Fruit fly (Drosophila melanogaster): ENCODE measurements around the gene FucT6.

Gene FucT6

DNA sequence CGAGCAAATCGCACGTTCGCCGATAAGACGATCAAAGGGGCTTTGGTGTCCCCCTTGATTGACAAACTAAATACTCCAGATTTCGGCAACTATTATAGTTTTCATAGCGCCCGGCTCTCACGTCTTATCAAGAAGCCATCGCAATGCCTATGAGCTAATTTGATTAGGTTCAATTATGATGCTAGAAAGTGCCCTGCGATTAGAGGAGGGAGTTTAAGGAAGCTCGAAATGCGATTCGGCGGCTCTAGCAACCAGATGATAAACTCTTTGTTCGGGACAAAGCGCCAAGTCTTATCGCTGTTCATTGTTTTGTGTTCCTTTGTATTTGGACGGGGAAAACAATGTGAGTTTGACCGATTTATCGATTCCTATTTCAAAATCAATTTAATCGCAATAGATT lies 8.1 kb upstream of the FucT6 start:
- TF ChIP-seq Taf1 (GFP tag; IDR thresholded peaks at IDR 0.05) (no peak), CG7786 (GFP tag; optimal IDR thresholded peaks at IDR 0.05) (no peak), ftz-f1 (GFP tag; optimal IDR thresholded peaks at IDR 0.05) (no peak), cwo (GFP tag; optimal IDR thresholded peaks at IDR 0.05) (no peak), exex (tag; optimal IDR thresholded peaks at IDR 0.05) (peak; percentile 73), nerfin-1 (tag; optimal IDR thresholded peaks at IDR 0.05) (no peak), ewg (GFP tag; optimal IDR thresholded peaks at IDR 0.05) (no peak), Sin3A (optimal IDR thresholded peaks at IDR 0.05) (no peak), da (GFP tag; optimal IDR thresholded peaks at IDR 0.05) (no peak), bigmax (GFP tag; optimal IDR thresholded peaks at IDR 0.05) (no peak), sug (tag; optimal IDR thresholded peaks at IDR 0.05) (peak; percentile 42), CG34376 (GFP tag; optimal IDR thresholded peaks at IDR 0.05) (peak; percentile 67), CG4707 (GFP tag; optimal IDR thresholded peaks at IDR 0.05) (no peak), Med (GFP tag) (peak; percentile 0), CG11247 (GFP tag; IDR thresholded peaks at IDR 0.05) (no peak), CG9437 (GFP tag; optimal IDR thresholded peaks at IDR 0.05) (no peak), zen2 (GFP tag; IDR thresholded peaks at IDR 0.05; ENCODE audit: partially characterized antibody) (no peak)

DNA sequence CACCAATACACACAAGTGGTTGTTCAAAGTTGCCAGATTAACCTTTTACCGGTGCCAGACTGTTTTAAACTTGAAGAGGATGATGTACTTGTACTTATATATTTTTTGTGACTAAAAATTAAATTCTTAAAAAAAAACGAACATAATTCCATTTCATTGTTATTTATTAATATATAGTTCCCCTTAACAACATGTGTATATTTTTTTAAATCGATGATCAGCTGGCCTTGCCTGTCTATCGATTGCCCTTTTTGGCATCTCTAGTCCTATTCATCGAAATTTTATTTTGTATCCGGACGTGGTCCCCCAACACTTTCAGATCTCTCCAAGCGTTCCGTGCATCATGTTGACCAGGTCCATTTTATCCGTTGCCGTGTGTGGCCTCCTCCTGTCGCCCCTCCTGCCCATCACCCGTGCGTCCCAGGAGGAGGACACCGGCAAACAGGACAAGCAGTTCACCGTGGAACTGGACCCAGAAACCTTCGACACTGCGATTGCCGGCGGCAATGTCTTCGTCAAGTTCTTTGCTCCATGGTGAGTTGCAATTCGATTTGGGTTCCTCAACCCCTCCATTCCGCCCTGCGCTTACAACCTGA lies 7.1 kb upstream of the FucT6 start, which contains the start of gene prtp:
TSS of gene prtp (plus strand) at position 26 of the 596 bp plus-strand sequence.
- TF ChIP-seq CG8359 (GFP tag; optimal IDR thresholded peaks at IDR 0.05; ENCODE audit: borderline replicate concordance) (no peak), D19B (GFP tag; optimal IDR thresholded peaks at IDR 0.05) (no peak), CG18262 (tag; optimal IDR thresholded peaks at IDR 0.05) (no peak), seq (GFP tag; IDR thresholded peaks at IDR 0.05) (no peak), danr (GFP tag; IDR thresholded peaks at IDR 0.05) (no peak), Taf1 (GFP tag; IDR thresholded peaks at IDR 0.05) (no peak), cas (GFP tag; IDR thresholded peaks at IDR 0.05) (no peak), CG13894 (tag; optimal IDR thresholded peaks at IDR 0.05) (no peak), peb (GFP tag; IDR thresholded peaks at IDR 0.05) (no peak), zfh2 (GFP tag; optimal IDR thresholded peaks at IDR 0.05) (no peak), Sox100B (GFP tag; optimal IDR thresholded peaks at IDR 0.05) (no peak), CG17912 (GFP tag; optimal IDR thresholded peaks at IDR 0.05) (no peak), CG10431 (GFP tag; optimal IDR thresholded peaks at IDR 0.05) (no peak), sd (tag; optimal IDR thresholded peaks at IDR 0.05) (no peak), pb (GFP tag; optimal IDR thresholded peaks at IDR 0.05) (no peak), BtbVII (GFP tag; optimal IDR thresholded peaks at IDR 0.05) (no peak), CG32767 (GFP tag; IDR thresholded peaks at IDR 0.05) (peak; percentile 25; the same call in 1 of the 2 replicates), Nf-YA (GFP tag; IDR thresholded peaks at IDR 0.05) (no peak), gfzf (GFP tag; optimal IDR thresholded peaks at IDR 0.05) (no peak), CG3995 (GFP tag; optimal IDR thresholded peaks at IDR 0.05) (no peak), trh (GFP tag; optimal IDR thresholded peaks at IDR 0.05) (no peak), CG30020 (tag; optimal IDR thresholded peaks at IDR 0.05) (no peak), Rfx (GFP tag; IDR thresholded peaks at IDR 0.05) (no peak), Atf6 (GFP tag; IDR thresholded peaks at IDR 0.05) (no peak), CrebB (tag; optimal IDR thresholded peaks at IDR 0.05) (no peak), Vsx1 (GFP tag; optimal IDR thresholded peaks at IDR 0.05) (no peak), gcm2 (GFP tag; optimal IDR thresholded peaks at IDR 0.05) (no peak), D19A (tag; optimal IDR thresholded peaks at IDR 0.05) (no peak), salm (tag; optimal IDR thresholded peaks at IDR 0.05) (no peak), usp (GFP tag; optimal IDR thresholded peaks at IDR 0.05) (no peak), Fer1 (GFP tag; optimal IDR thresholded peaks at IDR 0.05) (no peak), insv (GFP tag; optimal IDR thresholded peaks at IDR 0.05) (no peak), schlank (tag; optimal IDR thresholded peaks at IDR 0.05) (no peak), CG8388 (GFP tag; optimal IDR thresholded peaks at IDR 0.05) (no peak), BEAF-32 (GFP tag; optimal IDR thresholded peaks at IDR 0.05) (peak; percentile 68)

Data from whole organism, embryonic.